Fruit fly (Drosophila melanogaster): Measurements from ENCODE around the gene betaTub97EF.

The betaTub97EF gene

dm6 chr3R:27937752-27938694 lies 50.2 kb downstream of the betaTub97EF start, which contains the start of the genes NSD and BOD1 (continued):
- TF ChIP-seq NC2β (GFP tag; optimal IDR thresholded peaks at IDR 0.05) (no peak), CG15514 (GFP tag; optimal IDR thresholded peaks at IDR 0.05) (peak; percentile 64), onecut (GFP tag; IDR thresholded peaks at IDR 0.05) (peak; percentile 47), CG15601 (tag; optimal IDR thresholded peaks at IDR 0.05) (no peak), Hr51 (GFP tag; optimal IDR thresholded peaks at IDR 0.05) (no peak), odd (GFP tag; optimal IDR thresholded peaks at IDR 0.05) (no peak), CG10321 (GFP tag; IDR thresholded peaks at IDR 0.05) (no peak), CG31224 (GFP tag; IDR thresholded peaks at IDR 0.05) (peak; percentile 59), tna (GFP tag; IDR thresholded peaks at IDR 0.05; ENCODE audit: partially characterized antibody) (peak; percentile 92), gfzf (GFP tag; optimal IDR thresholded peaks at IDR 0.05) (peak; percentile 13), Rx (GFP tag; IDR thresholded peaks at IDR 0.05) (peak; percentile 63; the same call in 1 of the 2 replicates), HLH4C (GFP tag; IDR thresholded peaks at IDR 0.05; ENCODE audit: partially characterized antibody) (peak; percentile 90), pum (GFP tag; optimal IDR thresholded peaks at IDR 0.05) (no peak), CG2199 (GFP tag; IDR thresholded peaks at IDR 0.05) (no peak), CG9609 (GFP tag; optimal IDR thresholded peaks at IDR 0.05) (peak; percentile 1), CG11093 (GFP tag; IDR thresholded peaks at IDR 0.05) (no peak), luna (GFP tag; optimal IDR thresholded peaks at IDR 0.05) (no peak), CG11085 (GFP tag; IDR thresholded peaks at IDR 0.05) (peak; percentile 82), al (GFP tag; IDR thresholded peaks at IDR 0.05) (peak; percentile 85), HLH54F (GFP tag; optimal IDR thresholded peaks at IDR 0.05) (peak; percentile 12), pita (GFP tag; optimal IDR thresholded peaks at IDR 0.05) (peak; percentile 43), Oaz (GFP tag; IDR thresholded peaks at IDR 0.05) (peak; percentile 17; the same call in 1 of the 2 replicates), CG3065 (GFP tag; optimal IDR thresholded peaks at IDR 0.05) (no peak), pho (GFP tag; optimal IDR thresholded peaks at IDR 0.05) (no peak), CG6272 (GFP tag; IDR thresholded peaks at IDR 0.05) (peak; percentile 79), CG1602 (GFP tag; optimal IDR thresholded peaks at IDR 0.05) (peak; percentile 62), CG15011 (GFP tag; optimal IDR thresholded peaks at IDR 0.05) (no peak), CG14050 (GFP tag; IDR thresholded peaks at IDR 0.05) (peak; percentile 43; the same call in 2 of the 3 replicates), row (GFP tag; IDR thresholded peaks at IDR 0.05) (peak; percentile 92), Hr3 (GFP tag; optimal IDR thresholded peaks at IDR 0.05) (peak; percentile 52), CG8765 (GFP tag; IDR thresholded peaks at IDR 0.05) (peak; percentile 53; the same call in 1 of the 2 replicates), croc (GFP tag; conservative IDR thresholded peaks at IDR 0.05) (peak; percentile 33; the same call in 2 of the 3 replicates), maf-S (GFP tag; optimal IDR thresholded peaks at IDR 0.05) (no peak), CG3726 (GFP tag; IDR thresholded peaks at IDR 0.05) (peak; percentile 50; the same call in 1 of the 3 replicates), CG9876 (GFP tag; optimal IDR thresholded peaks at IDR 0.05) (peak; percentile 2), B-H2 (GFP tag; optimal IDR thresholded peaks at IDR 0.05) (peak; percentile 27), zen (tag; optimal IDR thresholded peaks at IDR 0.05) (peak; percentile 24), Neu2 (GFP tag; optimal IDR thresholded peaks at IDR 0.05; ENCODE audit: borderline replicate concordance) (no peak), fu2 (GFP tag; optimal IDR thresholded peaks at IDR 0.05) (no peak), Fer3 (tag; optimal IDR thresholded peaks at IDR 0.05) (peak; percentile 39), Ptx1 (GFP tag; IDR thresholded peaks at IDR 0.05) (peak; percentile 72), Max (GFP tag; optimal IDR thresholded peaks at IDR 0.05) (no peak), slp2 (GFP tag; optimal IDR thresholded peaks at IDR 0.05) (no peak), gt (GFP tag; IDR thresholded peaks at IDR 0.05) (peak; percentile 33; the same call in 1 of the 2 replicates), CG12155 (GFP tag; optimal IDR thresholded peaks at IDR 0.05) (peak; percentile 6), CG32772 (GFP tag; IDR thresholded peaks at IDR 0.05) (peak; percentile 77), CG3163 (GFP tag; optimal IDR thresholded peaks at IDR 0.05) (no peak), CG16815 (GFP tag; optimal IDR thresholded peaks at IDR 0.05) (peak; percentile 41), salm (tag; optimal IDR thresholded peaks at IDR 0.05) (no peak)
